Worm (Caenorhabditis elegans) whole organism, L2 larva: ENCODE results near the gene sshk-1.

Experiments
- ZK546.5 ChIP-seq: sonication (generic microtip); optimal IDR thresholded peaks from 2 replicates; lab custom pipeline; 2017; ENCODE audit warnings: missing biosample characterization, missing genetic modification characterization
- ama-1 ChIP-seq: fragments of 150-350 bp; optimal IDR thresholded peaks from 2 replicates; lab custom pipeline; 2018; ENCODE audit warnings: inconsistent platforms
- fos-1 ChIP-seq: fragments of 150-350 bp; optimal IDR thresholded peaks from 2 replicates; lab custom pipeline; 2014; ENCODE audit warnings: missing biosample characterization, missing genetic modification characterization
- mab-5 ChIP-seq: fragments of 150-350 bp; optimal IDR thresholded peaks from 2 replicates; lab custom pipeline; 2014; ENCODE audit warnings: missing biosample characterization, missing genetic modification characterization
- mdl-1 ChIP-seq, 2 experiments: fragments of 150-350 bp in 1 of 2; sonication (generic microtip) in 1 of 2; optimal IDR thresholded peaks; 2 replicates each; lab custom pipeline; 2017; ENCODE audit warnings: missing biosample characterization in 2 of 2, missing genetic modification characterization in 2 of 2
- unc-62 ChIP-seq: fragments of 150-350 bp; optimal IDR thresholded peaks from 2 replicates; lab custom pipeline; 2014; ENCODE audit warnings: missing biosample characterization, missing genetic modification reagents, missing genetic modification characterization

- TF ChIP-seq unc-62 (GFP tag; lab: Kevin White, UChicago) (no peak), fos-1 (tag; lab: Kevin White, UChicago) (peak; percentile 93), mab-5 (tag; lab: Kevin White, UChicago) (no peak), ZK546.5 (tag; lab: Kevin White, UChicago) (no peak), ama-1 (lab: Kevin White, UChicago) (no peak), mdl-1 (tag; optimal IDR thresholded peaks at IDR 0.05; lab: Kevin White, UChicago) (no peak)
Observed at ce11 chrV:20831867-20832266, 15.9 kb downstream of the sshk-1 start.
